Worm (Caenorhabditis elegans) whole organism, L3 larva: ENCODE results near the gene ddx-19.

Experiments
- ZK546.5 ChIP-seq: sonication (generic microtip); optimal IDR thresholded peaks from 2 replicates; lab custom pipeline; 2017; ENCODE audit warnings: missing biosample characterization, missing genetic modification characterization
- fos-1 ChIP-seq: fragments of 150-350 bp; optimal IDR thresholded peaks from 2 replicates; lab custom pipeline; 2014; ENCODE audit warnings: missing biosample characterization, missing genetic modification characterization
- jun-1 ChIP-seq: fragments of 150-350 bp; optimal IDR thresholded peaks from 2 replicates; lab custom pipeline; 2014; ENCODE audit warnings: missing biosample characterization, missing genetic modification reagents, missing genetic modification characterization
- nhr-11 ChIP-seq: fragments of 150-350 bp; optimal IDR thresholded peaks from 2 replicates; lab custom pipeline; 2014; ENCODE audit warnings: missing biosample characterization, missing genetic modification characterization
- nhr-28 ChIP-seq: fragments of 150-350 bp; optimal IDR thresholded peaks from 2 replicates; lab custom pipeline; 2014; ENCODE audit warnings: missing biosample characterization, missing genetic modification characterization
- nhr-77 ChIP-seq: fragments of 150-350 bp; optimal IDR thresholded peaks from 2 replicates; lab custom pipeline; 2014; ENCODE audit warnings: missing biosample characterization, missing genetic modification characterization
- unc-62 ChIP-seq: fragments of 150-350 bp; sonication (generic microtip); optimal IDR thresholded peaks from 4 replicates; lab custom pipeline; 2014; ENCODE audit warnings: missing biosample characterization, missing genetic modification reagents, missing genetic modification characterization

DNA sequence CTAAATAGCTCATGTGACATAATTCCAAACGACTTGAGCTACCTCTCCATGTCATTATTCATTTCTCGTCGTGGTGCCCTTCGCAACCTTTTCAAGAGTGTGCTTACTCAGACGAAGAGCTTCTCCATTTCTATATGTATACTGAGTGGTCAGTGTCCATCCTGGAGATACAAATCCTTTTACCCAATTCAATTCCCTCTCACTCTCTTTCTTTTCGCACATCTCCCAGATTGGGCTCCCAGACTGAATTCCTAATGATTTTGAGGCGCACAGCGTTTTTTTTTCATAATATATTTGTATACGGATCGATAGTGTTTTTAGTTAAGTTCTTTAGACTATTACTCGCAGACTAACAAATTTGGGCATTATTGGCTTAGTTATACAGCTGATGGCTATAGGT is 36.3 kb downstream of the ddx-19 start:
- TF ChIP-seq jun-1 (no peak), nhr-77 (tag; lab: Kevin White, UChicago) (no peak), unc-62 (GFP tag; lab: Kevin White, UChicago) (no peak), nhr-28 (no peak), nhr-11 (tag; lab: Kevin White, UChicago) (no peak), fos-1 (no peak), ZK546.5 (no peak)
